ENCODE assay signal across 3 worm cellular contexts in the genomic region with DNA sequence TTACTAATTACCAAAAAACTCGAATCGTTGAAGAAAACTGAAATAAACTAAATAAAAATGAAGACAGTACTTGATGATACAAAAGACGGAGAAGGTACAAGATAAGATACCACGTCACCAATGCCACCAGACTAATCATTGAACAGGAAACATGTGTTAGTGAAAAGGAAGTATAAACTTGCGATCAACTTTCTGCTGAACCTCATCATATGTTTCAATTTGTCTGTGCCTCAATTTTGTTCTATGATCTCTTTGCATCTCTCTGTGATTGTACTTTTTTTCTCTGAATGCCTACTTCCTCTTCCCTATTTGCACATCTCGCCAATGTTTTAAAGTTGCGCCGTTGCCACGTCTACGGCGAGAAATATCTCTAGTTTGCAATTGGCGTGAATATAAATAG.
TF ChIP-seq lines count a peak whose summit lies in the region.

No protein-coding gene starts in this region.

TF ChIP-seq in whole organism, L1 larva, 84 proteins besides CTCF, POLR2A, EP300 and RAD21 (continued from another document):
- 0 out of 2 replicates have a peak, but pooled peaks have one; percentile 30 for TF ChIP-seq grh-1 (GFP tag; IDR thresholded peaks at IDR 0.05; lab: Robert Waterston, UW)
- no peak for TF ChIP-seq dsc-1 (tag; optimal IDR thresholded peaks at IDR 0.05; lab: Kevin White, UChicago)
- no peak for TF ChIP-seq unc-86 (tag; optimal IDR thresholded peaks at IDR 0.05; lab: Kevin White, UChicago)
- no peak for TF ChIP-seq unc-98 (GFP tag; IDR thresholded peaks at IDR 0.05; lab: Robert Waterston, UW)
- peak; percentile 93 for TF ChIP-seq nhr-20 (tag; optimal IDR thresholded peaks at IDR 0.05; lab: Kevin White, UChicago)
- TF ChIP-seq mdl-1 (tag; optimal IDR thresholded peaks at IDR 0.05; lab: Kevin White, UChicago), result peak in 1 of 2 experiments; percentile 33
- TF ChIP-seq zag-1 (tag; optimal IDR thresholded peaks at IDR 0.05; lab: Kevin White, UChicago), result no peak
- no peak for TF ChIP-seq efl-1 (optimal IDR thresholded peaks at IDR 0.05; lab: Kevin White, UChicago)
- peak in 1 of 2 experiments; percentile 76 for TF ChIP-seq efl-1 (GFP tag; optimal IDR thresholded peaks at IDR 0.05 in 1 of 2; lab: Kevin White, UChicago)
- TF ChIP-seq Y116A8C.19 (tag; optimal IDR thresholded peaks at IDR 0.05; lab: Kevin White, UChicago; ENCODE audit: borderline replicate concordance), result no peak
- peak; percentile 71 for TF ChIP-seq snu-23 (GFP tag; optimal IDR thresholded peaks at IDR 0.05; lab: Kevin White, UChicago)
- no peak for TF ChIP-seq ztf-11 (tag; optimal IDR thresholded peaks at IDR 0.05; lab: Kevin White, UChicago)
- peak; percentile 30 for TF ChIP-seq hpl-2 (GFP tag; optimal IDR thresholded peaks at IDR 0.05; lab: Kevin White, UChicago)
- TF ChIP-seq fkh-10 (GFP tag; optimal IDR thresholded peaks at IDR 0.05; lab: Kevin White, UChicago), result no peak
- TF ChIP-seq jun-1 (tag; optimal IDR thresholded peaks at IDR 0.05; lab: Kevin White, UChicago), result peak; percentile 25
- peak; percentile 53 to 97 (median 94) for TF ChIP-seq elt-3 (tag; optimal IDR thresholded peaks at IDR 0.05; lab: Kevin White, UChicago)
- peak; percentile 81 for TF ChIP-seq lin-14 (GFP tag; optimal IDR thresholded peaks at IDR 0.05; lab: Kevin White, UChicago)
- no peak for TF ChIP-seq C04F5.9 (tag; optimal IDR thresholded peaks at IDR 0.05; lab: Kevin White, UChicago)
- TF ChIP-seq nhr-71 (tag; optimal IDR thresholded peaks at IDR 0.05; lab: Kevin White, UChicago), result peak; percentile 85
- TF ChIP-seq skn-1 (tag; optimal IDR thresholded peaks at IDR 0.05; lab: Kevin White, UChicago), result no peak
- TF ChIP-seq nhr-11 (tag; optimal IDR thresholded peaks at IDR 0.05; lab: Kevin White, UChicago), result no peak
- peak; percentile 29 for TF ChIP-seq irx-1 (tag; optimal IDR thresholded peaks at IDR 0.05; lab: Kevin White, UChicago)
- peak in 1 of 3 experiments; percentile 12 for TF ChIP-seq dpl-1 (GFP tag; optimal IDR thresholded peaks at IDR 0.05; lab: Kevin White, UChicago)
- no peak for TF ChIP-seq ces-1 (GFP tag; optimal IDR thresholded peaks at IDR 0.05; lab: Kevin White, UChicago)
- no peak for TF ChIP-seq unc-30 (tag; optimal IDR thresholded peaks at IDR 0.05; lab: Kevin White, UChicago)
- TF ChIP-seq lin-39 (tag; optimal IDR thresholded peaks at IDR 0.05; lab: Kevin White, UChicago), result no peak
- no peak for TF ChIP-seq nhr-12 (tag; optimal IDR thresholded peaks at IDR 0.05; lab: Kevin White, UChicago)
- peak; percentile 2 for TF ChIP-seq xbp-1 (tag; optimal IDR thresholded peaks at IDR 0.05; lab: Kevin White, UChicago)
- no peak for TF ChIP-seq nhr-76 (tag; optimal IDR thresholded peaks at IDR 0.05; lab: Kevin White, UChicago)
- no peak for TF ChIP-seq egl-27 (tag; optimal IDR thresholded peaks at IDR 0.05; lab: Kevin White, UChicago)
- peak; percentile 72 for TF ChIP-seq nhr-19 (GFP tag; conservative IDR thresholded peaks at IDR 0.05; lab: Robert Waterston, UW)
- peak; percentile 15; the same call in 1 of the 2 replicates for TF ChIP-seq mab-9 (GFP tag; IDR thresholded peaks at IDR 0.05; lab: Robert Waterston, UW)
- TF ChIP-seq nhr-85 (tag; lab: Kevin White, UChicago), result peak; percentile 98
- peak; percentile 78 for TF ChIP-seq tbx-2 (tag; optimal IDR thresholded peaks at IDR 0.05; lab: Kevin White, UChicago)

TF ChIP-seq in whole organism, L2 larva, 48 proteins besides CTCF, POLR2A, EP300 and RAD21 (continued from another document):
- TF ChIP-seq blmp-1 (tag; optimal IDR thresholded peaks at IDR 0.05; lab: Kevin White, UChicago; ENCODE audit: insufficient read depth) (peak; percentile 93), egl-27 (tag; optimal IDR thresholded peaks at IDR 0.05; lab: Kevin White, UChicago) (peak; percentile 42), unc-39 (tag; optimal IDR thresholded peaks at IDR 0.05; lab: Kevin White, UChicago) (no peak), ceh-16 (tag; optimal IDR thresholded peaks at IDR 0.05; lab: Kevin White, UChicago) (no peak), C34F6.9 (tag; optimal IDR thresholded peaks at IDR 0.05; lab: Kevin White, UChicago) (no peak), elt-3 (tag; optimal IDR thresholded peaks at IDR 0.05; lab: Kevin White, UChicago) (no peak), nhr-6 (tag; optimal IDR thresholded peaks at IDR 0.05; lab: Kevin White, UChicago) (peak; percentile 37), fos-1 (tag; optimal IDR thresholded peaks at IDR 0.05; lab: Kevin White, UChicago) (peak; percentile 60), nhr-10 (tag; optimal IDR thresholded peaks at IDR 0.05; lab: Kevin White, UChicago) (no peak), nhr-21 (tag; optimal IDR thresholded peaks at IDR 0.05; lab: Kevin White, UChicago) (peak; percentile 84), unc-62 (GFP tag; optimal IDR thresholded peaks at IDR 0.05; lab: Kevin White, UChicago) (no peak), nhr-129 (tag; optimal IDR thresholded peaks at IDR 0.05; lab: Kevin White, UChicago) (peak; percentile 76), F13H6.1 (tag; optimal IDR thresholded peaks at IDR 0.05; lab: Kevin White, UChicago) (peak; percentile 63), lin-39 (tag; optimal IDR thresholded peaks at IDR 0.05; lab: Kevin White, UChicago) (no peak), nhr-25 (tag; optimal IDR thresholded peaks at IDR 0.05; lab: Kevin White, UChicago) (peak; percentile 46), lsy-2 (tag; optimal IDR thresholded peaks at IDR 0.05; lab: Kevin White, UChicago) (peak in 1 of 2 experiments; percentile 36), mbf-1 (tag; optimal IDR thresholded peaks at IDR 0.05; lab: Kevin White, UChicago) (no peak), ztf-11 (tag; optimal IDR thresholded peaks at IDR 0.05; lab: Kevin White, UChicago) (no peak), sma-3 (GFP tag; optimal IDR thresholded peaks at IDR 0.05; lab: Kevin White, UChicago) (peak; percentile 65), aly-2 (tag; optimal IDR thresholded peaks at IDR 0.05; lab: Kevin White, UChicago) (no peak), nhr-77 (tag; optimal IDR thresholded peaks at IDR 0.05; lab: Kevin White, UChicago) (no peak), sem-4 (tag; optimal IDR thresholded peaks at IDR 0.05; lab: Kevin White, UChicago) (peak; percentile 17), mdl-1 (tag; optimal IDR thresholded peaks at IDR 0.05; lab: Kevin White, UChicago) (no peak), nhr-237 (tag; optimal IDR thresholded peaks at IDR 0.05; lab: Kevin White, UChicago) (no peak), nhr-23 (tag; optimal IDR thresholded peaks at IDR 0.05; lab: Kevin White, UChicago) (no peak), ztf-4 (tag; optimal IDR thresholded peaks at IDR 0.05; lab: Kevin White, UChicago) (no peak), ZK546.5 (tag; optimal IDR thresholded peaks at IDR 0.05; lab: Kevin White, UChicago) (no peak), Y55F3AM.14 (GFP tag; optimal IDR thresholded peaks at IDR 0.05; lab: Kevin White, UChicago) (no peak), nhr-12 (tag; optimal IDR thresholded peaks at IDR 0.05; lab: Kevin White, UChicago) (no peak), gmeb-1 (tag; optimal IDR thresholded peaks at IDR 0.05; lab: Kevin White, UChicago) (peak; percentile 12)

TF ChIP-seq in whole organism, L4 larva, 104 proteins besides CTCF, POLR2A, EP300 and RAD21 (continued from another document):
- TF ChIP-seq dve-1 (tag; optimal IDR thresholded peaks at IDR 0.05; lab: Kevin White, UChicago; ENCODE audit: insufficient read depth) (peak; percentile 77), pqm-1 (tag; optimal IDR thresholded peaks at IDR 0.05; lab: Kevin White, UChicago) (peak; percentile 5), daf-19 (GFP tag; conservative IDR thresholded peaks at IDR 0.05; lab: Robert Waterston, UW) (no peak), hlh-11 (tag; optimal IDR thresholded peaks at IDR 0.05; lab: Kevin White, UChicago) (peak; percentile 58), egl-43 (GFP tag; IDR thresholded peaks at IDR 0.05; lab: Robert Waterston, UW) (no peak), T20F7.1 (GFP tag; optimal IDR thresholded peaks at IDR 0.05; lab: Kevin White, UChicago) (peak; percentile 1), nhr-6 (tag; optimal IDR thresholded peaks at IDR 0.05; lab: Kevin White, UChicago) (peak; percentile 41), cey-2 (tag; optimal IDR thresholded peaks at IDR 0.05; lab: Kevin White, UChicago; ENCODE audit: borderline replicate concordance, insufficient read depth) (peak; percentile 79)
TF ChIP-seq in whole organism, L4 larva: peak in this region for 21.
